Worm (Caenorhabditis elegans) whole organism, early embryonic: ENCODE measurements around the gene C45B2.8.

Experiments used
- aly-1 ChIP-seq: sonication (generic microtip); optimal IDR thresholded peaks from 2 replicates; lab custom pipeline; 2016; ENCODE audit warnings: missing genetic modification characterization, missing compliant biosample characterization
- ama-1 ChIP-seq: fragments of 150-350 bp; optimal IDR thresholded peaks from 2 replicates; lab custom pipeline; 2014
- ceh-13 ChIP-seq: fragments of 200-800 bp; sonication (Bioruptor generic); optimal IDR thresholded peaks from 2 replicates; lab custom pipeline; 2018; ENCODE audit warnings: mild to moderate bottlenecking, missing genetic modification characterization, missing compliant biosample characterization
- flt-1 ChIP-seq: fragments of 200-800 bp; sonication (Bioruptor generic); IDR thresholded peaks from 2 replicates; pipeline ENCODE4 v1.3.6; 2022; ENCODE audit warnings: missing genetic modification characterization, missing compliant biosample characterization
- pes-1 ChIP-seq: fragments of 200-800 bp; sonication (Bioruptor generic); IDR thresholded peaks from 2 replicates; pipeline ENCODE4 v1.3.6; 2022; ENCODE audit warnings: missing genetic modification reagents, missing genetic modification characterization, missing compliant biosample characterization
- sea-1 ChIP-seq: fragments of 200-800 bp; sonication (Bioruptor generic); conservative IDR thresholded peaks from 2 replicates; pipeline ENCODE4 v1.3.6; 2022; ENCODE audit warnings: missing genetic modification characterization, missing compliant biosample characterization
- tbx-11 ChIP-seq: fragments of 200-800 bp; sonication (Bioruptor generic); IDR thresholded peaks from 2 replicates; pipeline ENCODE4 v1.3.6; 2022; ENCODE audit warnings: missing genetic modification characterization, missing compliant biosample characterization

- TF ChIP-seq flt-1 (GFP tag; lab: Robert Waterston, UW): no peak
- no peak for TF ChIP-seq aly-1
- TF ChIP-seq pes-1 (GFP tag; lab: Robert Waterston, UW): no peak
- no peak for TF ChIP-seq ama-1 (lab: Kevin White, UChicago)
- no peak for TF ChIP-seq ceh-13 (GFP tag; lab: Kevin White, UChicago)
- no peak for TF ChIP-seq sea-1
- no peak for TF ChIP-seq tbx-11 (GFP tag; lab: Robert Waterston, UW)
These were observed 41.0 kb downstream of the C45B2.8 start for ce11 chrX:6128773-6129172.
